Worm (Caenorhabditis elegans) whole organism, late embryonic: ENCODE results near the gene C07A9.9.

ENCODE experiments used
- C08G9.2 ChIP-seq: sonication (generic microtip); optimal IDR thresholded peaks from 2 replicates; lab custom pipeline; 2016; ENCODE audit warnings: mild to moderate bottlenecking, missing genetic modification characterization, moderate library complexity, missing compliant biosample characterization
- ama-1 ChIP-seq: fragments of 150-350 bp; optimal IDR thresholded peaks from 2 replicates; lab custom pipeline; 2014
- ceh-2 ChIP-seq: sonication (generic microtip); optimal IDR thresholded peaks from 2 replicates; lab custom pipeline; 2016; ENCODE audit warnings: missing genotype, missing genetic modification characterization, missing compliant biosample characterization
- ceh-24 ChIP-seq: sonication (generic microtip); optimal IDR thresholded peaks from 2 replicates; lab custom pipeline; 2016; ENCODE audit warnings: mild to moderate bottlenecking, missing genetic modification characterization, missing compliant biosample characterization
- fkh-10 ChIP-seq: fragments of 150-350 bp; optimal IDR thresholded peaks from 2 replicates; lab custom pipeline; 2014; ENCODE audit warnings: missing biosample characterization, missing genetic modification reagents, missing genetic modification characterization
- nhr-232 ChIP-seq: sonication (generic microtip); optimal IDR thresholded peaks from 2 replicates; lab custom pipeline; 2016; ENCODE audit warnings: missing genetic modification characterization, missing compliant biosample characterization
- pag-3 ChIP-seq: sonication (generic microtip); optimal IDR thresholded peaks from 2 replicates; lab custom pipeline; 2016; ENCODE audit warnings: missing compliant biosample characterization, missing genetic modification characterization, borderline replicate concordance
- tbx-7 ChIP-seq: sonication (generic microtip); optimal IDR thresholded peaks from 2 replicates; lab custom pipeline; 2016; ENCODE audit warnings: missing genotype, missing genetic modification characterization, missing compliant biosample characterization
- unc-3 ChIP-seq, 2 experiments: fragments of 200-800 bp in 1 of 2; sonication (Bioruptor generic) in 1 of 2; sonication (generic microtip) in 1 of 2; conservative IDR thresholded peaks in 1 of 2; optimal IDR thresholded peaks in 1 of 2; 2 replicates each; pipeline versions ENCODE4 v1.3.6 to Lab custom; 2016 to 2022; ENCODE audit warnings: missing compliant biosample characterization in 2 of 2, missing genetic modification characterization in 2 of 2, missing genetic modification reagents in 1 of 2

ce11 chrIII:9617599-9618262 is 49.7 kb downstream of the C07A9.9 start:
- TF ChIP-seq C08G9.2 (tag; lab: Kevin White, UChicago) (no peak), ceh-2 (tag; lab: Kevin White, UChicago) (no peak), unc-3 (GFP tag; conservative IDR thresholded peaks at IDR 0.05; lab: Robert Waterston, UW) (no peak), unc-3 (tag; optimal IDR thresholded peaks at IDR 0.05; lab: Kevin White, UChicago) (no peak), fkh-10 (GFP tag; lab: Kevin White, UChicago) (no peak), nhr-232 (no peak), ama-1 (lab: Kevin White, UChicago) (no peak), pag-3 (tag; lab: Kevin White, UChicago) (no peak), ceh-24 (no peak), tbx-7 (tag; lab: Kevin White, UChicago) (no peak)
